ENCODE assay signal across 2 fruit fly cellular contexts in the genomic region with DNA sequence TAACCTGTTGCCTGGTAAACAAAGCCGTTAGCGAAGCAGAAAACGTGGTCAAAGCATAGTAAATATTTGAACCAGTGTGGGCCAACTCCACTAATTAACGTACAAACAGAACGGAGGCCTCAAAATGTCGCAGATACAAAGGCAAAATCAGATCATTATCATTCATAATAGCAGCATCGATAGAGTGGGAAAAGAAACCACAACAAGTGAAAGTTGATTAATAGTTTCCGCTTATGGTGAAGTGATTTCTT.
TF ChIP-seq lines count a peak whose summit lies in the region.

No protein-coding gene starts in this region.

- TF ChIP-seq CTCF in whole organism, embryonic (GFP tag; optimal IDR thresholded peaks at IDR 0.05; lab: Kevin White, UChicago) = no peak

TF ChIP-seq in whole organism, embryonic, 481 proteins besides CTCF, POLR2A, EP300 and RAD21 (continues in another document):
- TF ChIP-seq sd (tag; optimal IDR thresholded peaks at IDR 0.05; lab: Kevin White, UChicago) (peak; percentile 22), seq (GFP tag; IDR thresholded peaks at IDR 0.05; lab: Robert Waterston, UW) (peak; percentile 31; the same call in 1 of the 2 replicates), Asciz (GFP tag; optimal IDR thresholded peaks at IDR 0.05; lab: Kevin White, UChicago) (peak; percentile 29), jing (GFP tag; optimal IDR thresholded peaks at IDR 0.05; lab: Kevin White, UChicago) (no peak), slbo (GFP tag; IDR thresholded peaks at IDR 0.05; lab: Robert Waterston, UW) (no peak), mirr (GFP tag; optimal IDR thresholded peaks at IDR 0.05; lab: Kevin White, UChicago) (peak; percentile 19), psq (GFP tag; optimal IDR thresholded peaks at IDR 0.05; lab: Kevin White, UChicago) (no peak), CG10147 (GFP tag; optimal IDR thresholded peaks at IDR 0.05; lab: Kevin White, UChicago) (no peak), Ada2b (GFP tag; IDR thresholded peaks at IDR 0.05; lab: Robert Waterston, UW) (no peak), ase (GFP tag; IDR thresholded peaks at IDR 0.05; lab: Robert Waterston, UW) (no peak), CG14965 (GFP tag; optimal IDR thresholded peaks at IDR 0.05; lab: Kevin White, UChicago; ENCODE audit: borderline replicate concordance) (no peak), Med (GFP tag; lab: Kevin White, UChicago) (peak; percentile 27), CG7372 (GFP tag; IDR thresholded peaks at IDR 0.05; lab: Robert Waterston, UW) (no peak), eve (GFP tag; optimal IDR thresholded peaks at IDR 0.05; lab: Kevin White, UChicago) (peak in 1 of 2 experiments; percentile 49), tx (GFP tag; optimal IDR thresholded peaks at IDR 0.05; lab: Kevin White, UChicago) (no peak), sr (GFP tag; IDR thresholded peaks at IDR 0.05; lab: Robert Waterston, UW) (no peak), CG6175 (GFP tag; IDR thresholded peaks at IDR 0.05; lab: Robert Waterston, UW) (no peak), CG7987 (GFP tag; optimal IDR thresholded peaks at IDR 0.05; lab: Kevin White, UChicago) (peak; percentile 27), fru (optimal IDR thresholded peaks at IDR 0.05; lab: Kevin White, UChicago) (no peak), MESR4 (GFP tag; optimal IDR thresholded peaks at IDR 0.05; lab: Kevin White, UChicago) (no peak), Dp (GFP tag; optimal IDR thresholded peaks at IDR 0.05; lab: Kevin White, UChicago) (no peak), CG4707 (GFP tag; optimal IDR thresholded peaks at IDR 0.05; lab: Kevin White, UChicago) (peak; percentile 36), sna (GFP tag; IDR thresholded peaks at IDR 0.05; lab: Robert Waterston, UW; ENCODE audit: partially characterized antibody) (no peak), CG3163 (GFP tag; optimal IDR thresholded peaks at IDR 0.05; lab: Kevin White, UChicago) (no peak), dati (GFP tag; IDR thresholded peaks at IDR 0.05; lab: Robert Waterston, UW) (no peak), insv (GFP tag; optimal IDR thresholded peaks at IDR 0.05; lab: Kevin White, UChicago) (no peak), pnt (GFP tag; optimal IDR thresholded peaks at IDR 0.05; lab: Kevin White, UChicago) (no peak), Sox102F (GFP tag; optimal IDR thresholded peaks at IDR 0.05; lab: Kevin White, UChicago) (no peak), zf30C (GFP tag; optimal IDR thresholded peaks at IDR 0.05; lab: Kevin White, UChicago) (no peak), vvl (GFP tag; IDR thresholded peaks at IDR 0.05; lab: Robert Waterston, UW) (no peak), lab (GFP tag; optimal IDR thresholded peaks at IDR 0.05; lab: Kevin White, UChicago) (peak; percentile 20), CG10366 (GFP tag; IDR thresholded peaks at IDR 0.05; lab: Robert Waterston, UW) (no peak), scrt (GFP tag; optimal IDR thresholded peaks at IDR 0.05; lab: Kevin White, UChicago) (peak; percentile 1), CG4360 (GFP tag; IDR thresholded peaks at IDR 0.05; lab: Robert Waterston, UW) (no peak), PHDP (tag; optimal IDR thresholded peaks at IDR 0.05; lab: Kevin White, UChicago) (peak; percentile 14), abd-A (tag; optimal IDR thresholded peaks at IDR 0.05; lab: Kevin White, UChicago) (peak; percentile 7), pzg (GFP tag; optimal IDR thresholded peaks at IDR 0.05; lab: Kevin White, UChicago) (no peak), Taf1 (GFP tag; IDR thresholded peaks at IDR 0.05; lab: Robert Waterston, UW) (no peak), sens-2 (GFP tag; IDR thresholded peaks at IDR 0.05; lab: Robert Waterston, UW) (no peak), MTF-1 (GFP tag; optimal IDR thresholded peaks at IDR 0.05; lab: Kevin White, UChicago; ENCODE audit: borderline replicate concordance) (no peak), E2f1 (GFP tag; IDR thresholded peaks at IDR 0.05; lab: Robert Waterston, UW) (no peak), CG32532 (GFP tag; IDR thresholded peaks at IDR 0.05; lab: Robert Waterston, UW) (no peak), CG9817 (tag; optimal IDR thresholded peaks at IDR 0.05; lab: Kevin White, UChicago) (no peak), BtbVII (GFP tag; optimal IDR thresholded peaks at IDR 0.05; lab: Kevin White, UChicago) (peak; percentile 5), NC2α (GFP tag; optimal IDR thresholded peaks at IDR 0.05; lab: Kevin White, UChicago) (no peak), Hr78 (GFP tag; optimal IDR thresholded peaks at IDR 0.05; lab: Kevin White, UChicago) (no peak)

TF ChIP-seq in whole organism, prepupa, 60 proteins besides CTCF, POLR2A, EP300 and RAD21:
- no peak for TF ChIP-seq Gug (GFP tag; IDR thresholded peaks at IDR 0.05; lab: Robert Waterston, UW)
- peak; percentile 65 for TF ChIP-seq fkh (GFP tag; optimal IDR thresholded peaks at IDR 0.05; lab: Kevin White, UChicago)
